Worm (Caenorhabditis elegans): Measurements from ENCODE around the gene C28H8.7.
A peak's percentile ranks its signal among the peaks of the same experiment; 100 is the strongest.

C28H8.7 gene

ce11 chrIII:5919799-5920387, 33.1 kb upstream of the C28H8.7 start, which contains the start of the genes tdo-2 and C28H8.2 (continued):
- TF ChIP-seq ZK337.2 (GFP tag; IDR thresholded peaks at IDR 0.05) (no peak), fos-1 (tag; optimal IDR thresholded peaks at IDR 0.05) (no peak), vab-7 (GFP tag; IDR thresholded peaks at IDR 0.05) (no peak), pqm-1 (tag; optimal IDR thresholded peaks at IDR 0.05) (no peak), attf-4 (tag; optimal IDR thresholded peaks at IDR 0.05) (no peak), ceh-62 (tag; optimal IDR thresholded peaks at IDR 0.05) (no peak), daf-8 (GFP tag; IDR thresholded peaks at IDR 0.05) (no peak), daf-19 (GFP tag; conservative IDR thresholded peaks at IDR 0.05) (no peak), dmd-6 (GFP tag; IDR thresholded peaks at IDR 0.05) (peak; percentile 61), aly-2 (tag; optimal IDR thresholded peaks at IDR 0.05) (no peak), zip-11 (GFP tag; IDR thresholded peaks at IDR 0.05) (no peak), ces-1 (GFP tag; optimal IDR thresholded peaks at IDR 0.05) (no peak), ceh-82 (tag; optimal IDR thresholded peaks at IDR 0.05) (no peak), madf-9 (GFP tag; conservative IDR thresholded peaks at IDR 0.05) (no peak), ctbp-1 (GFP tag; IDR thresholded peaks at IDR 0.05) (no peak), dmd-8 (GFP tag; IDR thresholded peaks at IDR 0.05) (no peak), cey-2 (tag; optimal IDR thresholded peaks at IDR 0.05; ENCODE audit: borderline replicate concordance, insufficient read depth) (peak; percentile 84), skn-1 (tag; optimal IDR thresholded peaks at IDR 0.05) (no peak), tra-1 (GFP tag; IDR thresholded peaks at IDR 0.05) (peak; percentile 55; the same call in 1 of the 2 replicates), nhr-111 (GFP tag; optimal IDR thresholded peaks at IDR 0.05) (no peak), daf-16 (GFP tag; optimal IDR thresholded peaks at IDR 0.05) (no peak), daf-16 (tag; optimal IDR thresholded peaks at IDR 0.05) (no peak), aha-1 (tag) (no peak), snpc-1.2 (GFP tag; IDR thresholded peaks at IDR 0.05) (no peak), lim-7 (GFP tag; IDR thresholded peaks at IDR 0.05) (no peak), arid-1 (GFP tag; conservative IDR thresholded peaks at IDR 0.05) (no peak), nhr-237 (tag; optimal IDR thresholded peaks at IDR 0.05) (no peak), dpl-1 (GFP tag; optimal IDR thresholded peaks at IDR 0.05) (peak; percentile 6), jun-1 (tag; optimal IDR thresholded peaks at IDR 0.05) (no peak), nhr-28 (tag; optimal IDR thresholded peaks at IDR 0.05) (peak; percentile 85), nhr-6 (tag; optimal IDR thresholded peaks at IDR 0.05) (no peak), Y75B8A.6 (GFP tag; IDR thresholded peaks at IDR 0.05) (no peak), lin-13 (GFP tag; optimal IDR thresholded peaks at IDR 0.05) (no peak), lsy-2 (tag; optimal IDR thresholded peaks at IDR 0.05) (peak in 1 of 2 experiments; percentile 67), ama-1 (optimal IDR thresholded peaks at IDR 0.05) (peak; percentile 56), zfp-2 (tag; optimal IDR thresholded peaks at IDR 0.05) (no peak), Y105C5A.15 (GFP tag; IDR thresholded peaks at IDR 0.05) (no peak), egl-43 (GFP tag; IDR thresholded peaks at IDR 0.05) (no peak), F37D6.2 (tag; optimal IDR thresholded peaks at IDR 0.05) (no peak), unc-39 (tag; optimal IDR thresholded peaks at IDR 0.05) (no peak), mdt-29 (GFP tag; IDR thresholded peaks at IDR 0.05) (no peak), dmd-9 (GFP tag; IDR thresholded peaks at IDR 0.05) (no peak), duxl-1 (tag; optimal IDR thresholded peaks at IDR 0.05; ENCODE audit: poor library complexity) (no peak), nhr-42 (GFP tag; IDR thresholded peaks at IDR 0.05) (no peak), unc-130 (GFP tag; optimal IDR thresholded peaks at IDR 0.05) (no peak), ceh-44 (GFP tag; IDR thresholded peaks at IDR 0.05) (no peak), lir-3 (tag; optimal IDR thresholded peaks at IDR 0.05) (no peak), F26F4.8 (GFP tag; conservative IDR thresholded peaks at IDR 0.05) (no peak), zag-1 (tag; optimal IDR thresholded peaks at IDR 0.05) (no peak), Y5F2A.4 (GFP tag; optimal IDR thresholded peaks at IDR 0.05) (no peak), nhr-11 (tag; optimal IDR thresholded peaks at IDR 0.05) (no peak), php-3 (GFP tag; IDR thresholded peaks at IDR 0.05) (no peak), unc-62 (GFP tag; optimal IDR thresholded peaks at IDR 0.05 in 1 of 2) (peak in 1 of 2 experiments; percentile 99), unc-62 (tag; optimal IDR thresholded peaks at IDR 0.05) (no peak)

Measured in whole organism, L4 larva.